Worm (Caenorhabditis elegans) whole organism, L4 larva: ENCODE data around the gene K05F1.10.

Experiments
- F26F4.8 ChIP-seq: fragments of 200-800 bp; sonication (Bioruptor generic); conservative IDR thresholded peaks from 2 replicates; pipeline ENCODE4 v1.3.6; 2022; ENCODE audit warnings: missing genetic modification characterization, missing compliant biosample characterization
- F44E2.7 ChIP-seq: fragments of 200-800 bp; sonication (Bioruptor generic); IDR thresholded peaks from 2 replicates; pipeline ENCODE4 v2.1.2; 2022; ENCODE audit warnings: missing genetic modification characterization, missing compliant biosample characterization
- F49E8.2 ChIP-seq: sonication (generic microtip); optimal IDR thresholded peaks from 2 replicates; lab custom pipeline; 2016; ENCODE audit warnings: missing compliant biosample characterization, mild to moderate bottlenecking, missing genetic modification characterization, borderline replicate concordance
- R02D3.7 ChIP-seq: fragments of 150-350 bp; sonication (generic microtip); optimal IDR thresholded peaks from 3 replicates; lab custom pipeline; 2014; ENCODE audit warnings: missing biosample characterization, missing genetic modification characterization
- T20F7.1 ChIP-seq: fragments of 200-800 bp; sonication (Bioruptor generic); optimal IDR thresholded peaks from 2 replicates; lab custom pipeline; 2018; ENCODE audit warnings: mild to moderate bottlenecking, missing genetic modification characterization, missing compliant biosample characterization
- T26A8.4 ChIP-seq: fragments of 200-800 bp; sonication (Bioruptor generic); IDR thresholded peaks from 2 replicates; pipeline ENCODE4 v1.3.6; 2022; ENCODE audit warnings: missing genetic modification characterization, missing compliant biosample characterization
- Y75B8A.6 ChIP-seq: fragments of 200-800 bp; sonication (Bioruptor generic); IDR thresholded peaks from 2 replicates; pipeline ENCODE4 v1.3.6; 2022; ENCODE audit warnings: missing genetic modification reagents, missing genetic modification characterization, missing compliant biosample characterization
- arid-1 ChIP-seq: fragments of 200-800 bp; sonication (Bioruptor generic); conservative IDR thresholded peaks from 2 replicates; pipeline ENCODE4 v1.3.6; 2022; ENCODE audit warnings: missing genetic modification reagents, missing genetic modification characterization, missing compliant biosample characterization
- ceh-20 ChIP-seq: fragments of 200-800 bp; sonication (Bioruptor generic); IDR thresholded peaks from 2 replicates; pipeline ENCODE4 v1.3.6; 2022; ENCODE audit warnings: missing genetic modification reagents, missing genetic modification characterization, missing compliant biosample characterization
- ceh-32 ChIP-seq: sonication (generic microtip); optimal IDR thresholded peaks from 2 replicates; lab custom pipeline; 2016; ENCODE audit warnings: mild to moderate bottlenecking, missing genetic modification characterization, missing compliant biosample characterization; ENCODE audit not compliant: poor library complexity
- ceh-44 ChIP-seq: fragments of 200-800 bp; sonication (Bioruptor generic); IDR thresholded peaks from 2 replicates; pipeline ENCODE4 v1.3.6; 2022; ENCODE audit warnings: missing genetic modification reagents, missing genetic modification characterization, missing compliant biosample characterization
- ceh-82 ChIP-seq: sonication (generic microtip); optimal IDR thresholded peaks from 2 replicates; lab custom pipeline; 2017; ENCODE audit warnings: missing biosample characterization, missing genetic modification characterization
- ces-1 ChIP-seq: fragments of 150-350 bp; sonication (generic microtip); optimal IDR thresholded peaks from 4 replicates; lab custom pipeline; 2014; ENCODE audit warnings: missing biosample characterization, missing genetic modification reagents, missing genetic modification characterization
- daf-12 ChIP-seq: fragments of 150-350 bp; optimal IDR thresholded peaks from 2 replicates; lab custom pipeline; 2014; ENCODE audit warnings: missing biosample characterization, missing genetic modification reagents, missing genetic modification characterization
- daf-16 ChIP-seq, 3 experiments: sonication (generic microtip); optimal IDR thresholded peaks; 2 replicates each; lab custom pipeline; 2016 to 2017; ENCODE audit warnings: missing genetic modification characterization in 3 of 3, missing genetic modification reagents in 3 of 3, mild to moderate bottlenecking in 2 of 3, missing compliant biosample characterization in 2 of 3, missing biosample characterization in 1 of 3, moderate library complexity in 1 of 3
- daf-19 ChIP-seq: fragments of 200-800 bp; sonication (Bioruptor generic); conservative IDR thresholded peaks from 2 replicates; pipeline ENCODE4 v1.3.6; 2022; ENCODE audit warnings: missing genetic modification characterization, missing compliant biosample characterization
- dmd-6 ChIP-seq: fragments of 200-800 bp; sonication (Bioruptor generic); IDR thresholded peaks from 2 replicates; pipeline ENCODE4 v1.3.6; 2022; ENCODE audit warnings: missing genetic modification reagents, missing genetic modification characterization, missing compliant biosample characterization
- dmd-8 ChIP-seq: fragments of 200-800 bp; sonication (Bioruptor generic); IDR thresholded peaks from 2 replicates; pipeline ENCODE4 v1.3.6; 2022; ENCODE audit warnings: missing genetic modification characterization, missing compliant biosample characterization
- fkh-10 ChIP-seq: fragments of 150-350 bp; optimal IDR thresholded peaks from 2 replicates; lab custom pipeline; 2014; ENCODE audit warnings: missing biosample characterization, missing genetic modification reagents, missing genetic modification characterization
- jun-1 ChIP-seq: fragments of 150-350 bp; optimal IDR thresholded peaks from 2 replicates; lab custom pipeline; 2014; ENCODE audit warnings: missing biosample characterization, missing genetic modification reagents, missing genetic modification characterization
- lim-7 ChIP-seq: fragments of 200-800 bp; sonication (Bioruptor generic); IDR thresholded peaks from 2 replicates; pipeline ENCODE4 v1.3.6; 2022; ENCODE audit warnings: missing genetic modification characterization, missing compliant biosample characterization
- lin-1 ChIP-seq: fragments of 200-800 bp; sonication (Bioruptor generic); IDR thresholded peaks from 2 replicates; pipeline ENCODE4 v1.3.6; 2022; ENCODE audit warnings: missing genetic modification reagents, missing genetic modification characterization, missing compliant biosample characterization
- lin-13 ChIP-seq: fragments of 150-350 bp; optimal IDR thresholded peaks from 2 replicates; lab custom pipeline; 2014; ENCODE audit warnings: missing biosample characterization, missing genetic modification reagents, missing genetic modification characterization
- lin-15B ChIP-seq: fragments of 150-350 bp; sonication (generic microtip); optimal IDR thresholded peaks from 3 replicates; lab custom pipeline; 2014; ENCODE audit warnings: missing biosample characterization, missing genetic modification characterization
- lin-29 ChIP-seq: fragments of 200-800 bp; sonication (Bioruptor generic); IDR thresholded peaks from 2 replicates; pipeline ENCODE4 v1.3.6; 2022; ENCODE audit warnings: missing genetic modification reagents, missing genetic modification characterization, missing compliant biosample characterization
- lir-3 ChIP-seq: sonication (generic microtip); optimal IDR thresholded peaks from 2 replicates; lab custom pipeline; 2016; ENCODE audit warnings: mild to moderate bottlenecking, missing genetic modification characterization, missing compliant biosample characterization
- lsy-2 ChIP-seq, 2 experiments: fragments of 150-350 bp in 1 of 2; sonication (generic microtip) in 1 of 2; optimal IDR thresholded peaks; 2 replicates each; lab custom pipeline; 2014 to 2017; ENCODE audit warnings: missing biosample characterization in 2 of 2, missing genetic modification characterization in 2 of 2
- madf-9 ChIP-seq: fragments of 200-800 bp; sonication (Bioruptor generic); conservative IDR thresholded peaks from 2 replicates; pipeline ENCODE4 v1.3.6; 2022; ENCODE audit warnings: missing genetic modification reagents, missing genetic modification characterization, missing compliant biosample characterization
- mes-2 ChIP-seq: sonication (generic microtip); optimal IDR thresholded peaks from 2 replicates; lab custom pipeline; 2016; ENCODE audit warnings: missing genotype, mild to moderate bottlenecking, missing genetic modification characterization, missing compliant biosample characterization; ENCODE audit not compliant: poor library complexity, severe bottlenecking
- mxl-2 ChIP-seq: fragments of 200-800 bp; sonication (Bioruptor generic); conservative IDR thresholded peaks from 2 replicates; pipeline ENCODE4 v1.3.6; 2022; ENCODE audit warnings: missing genetic modification reagents, missing genetic modification characterization, missing compliant biosample characterization
- mxl-3 ChIP-seq: fragments of 200-800 bp; sonication (Bioruptor generic); optimal IDR thresholded peaks from 2 replicates; lab custom pipeline; 2018; ENCODE audit warnings: mild to moderate bottlenecking, missing genetic modification characterization, missing compliant biosample characterization
- nhr-237 ChIP-seq: sonication (generic microtip); optimal IDR thresholded peaks from 2 replicates; lab custom pipeline; 2017; ENCODE audit warnings: missing biosample characterization, missing genetic modification characterization
- nhr-25 ChIP-seq: sonication (generic microtip); optimal IDR thresholded peaks from 2 replicates; lab custom pipeline; 2017; ENCODE audit warnings: missing genetic modification characterization, mild to moderate bottlenecking, missing compliant biosample characterization, antibody characterized with exemption, moderate library complexity, borderline replicate concordance; ENCODE audit not compliant: insufficient read depth
- nhr-48 ChIP-seq: sonication (generic microtip); optimal IDR thresholded peaks from 2 replicates; lab custom pipeline; 2016; ENCODE audit warnings: mild to moderate bottlenecking, missing genetic modification characterization, missing compliant biosample characterization
- nhr-6 ChIP-seq: fragments of 150-350 bp; optimal IDR thresholded peaks from 2 replicates; lab custom pipeline; 2014; ENCODE audit warnings: missing biosample characterization, missing genetic modification characterization
- nhr-77 ChIP-seq: fragments of 150-350 bp; optimal IDR thresholded peaks from 2 replicates; lab custom pipeline; 2014; ENCODE audit warnings: missing biosample characterization, missing genetic modification characterization
- pha-4 ChIP-seq, 2 experiments: fragments of 150-350 bp in 1 of 2; fragments of 200-800 bp in 1 of 2; sonication (Bioruptor generic) in 1 of 2; IDR thresholded peaks in 1 of 2; optimal IDR thresholded peaks in 1 of 2; 2 replicates each; pipeline versions ENCODE4 v1.3.6 to Lab custom; 2014 to 2022; ENCODE audit warnings: missing genetic modification characterization in 2 of 2, missing genetic modification reagents in 2 of 2, missing biosample characterization in 1 of 2, missing compliant biosample characterization in 1 of 2
- pqm-1 ChIP-seq: sonication (generic microtip); optimal IDR thresholded peaks from 2 replicates; lab custom pipeline; 2017; ENCODE audit warnings: missing biosample characterization, missing genetic modification characterization
- skn-1 ChIP-seq: fragments of 150-350 bp; optimal IDR thresholded peaks from 2 replicates; lab custom pipeline; 2014; ENCODE audit warnings: missing biosample characterization, missing genetic modification characterization
- snpc-4 ChIP-seq: fragments of 150-350 bp; optimal IDR thresholded peaks from 2 replicates; lab custom pipeline; 2014; ENCODE audit warnings: missing biosample characterization, missing genetic modification characterization
- spr-1 ChIP-seq: sonication (generic microtip); optimal IDR thresholded peaks from 2 replicates; lab custom pipeline; 2016; ENCODE audit warnings: mild to moderate bottlenecking, missing genetic modification characterization, missing compliant biosample characterization
- spr-3 ChIP-seq: fragments of 200-800 bp; sonication (Bioruptor generic); optimal IDR thresholded peaks from 2 replicates; lab custom pipeline; 2018; ENCODE audit warnings: mild to moderate bottlenecking, missing genetic modification characterization, missing compliant biosample characterization
- unc-39 ChIP-seq: sonication (generic microtip); optimal IDR thresholded peaks from 2 replicates; lab custom pipeline; 2017; ENCODE audit warnings: missing biosample characterization, missing genetic modification characterization
- unc-62 ChIP-seq, 3 experiments: fragments of 150-350 bp in 1 of 3; sonication (generic microtip); optimal IDR thresholded peaks in 2 of 3; peaks in 1 of 3; 1 replicate in 1 of 3; 2 replicates in 2 of 3; lab custom pipeline; 2014 to 2017; ENCODE audit warnings: missing biosample characterization in 3 of 3, missing genetic modification characterization in 3 of 3, missing genetic modification reagents in 3 of 3, missing genotype in 1 of 3
- vab-7 ChIP-seq: fragments of 200-800 bp; sonication (Bioruptor generic); IDR thresholded peaks from 2 replicates; pipeline ENCODE4 v1.3.6; 2022; ENCODE audit warnings: missing genetic modification reagents, missing genetic modification characterization, missing compliant biosample characterization
- zag-1 ChIP-seq: fragments of 150-350 bp; optimal IDR thresholded peaks from 2 replicates; lab custom pipeline; 2014; ENCODE audit warnings: missing biosample characterization, missing genetic modification characterization
- zfp-2 ChIP-seq: sonication (generic microtip); optimal IDR thresholded peaks from 2 replicates; lab custom pipeline; 2016; ENCODE audit warnings: mild to moderate bottlenecking, missing genetic modification characterization, missing compliant biosample characterization
- ztf-11 ChIP-seq: fragments of 150-350 bp; optimal IDR thresholded peaks from 2 replicates; lab custom pipeline; 2014; ENCODE audit warnings: missing biosample characterization, missing genetic modification characterization
- ztf-7 ChIP-seq: fragments of 150-350 bp; optimal IDR thresholded peaks from 2 replicates; lab custom pipeline; 2014; ENCODE audit warnings: missing biosample characterization, missing genetic modification characterization

The K05F1.10 gene

ce11 chrII:5844694-5845129 is 39.4 kb upstream of the K05F1.10 start (continued):
- TF ChIP-seq ces-1 (GFP tag; lab: Kevin White, UChicago) (peak; percentile 94), dmd-8 (GFP tag; lab: Robert Waterston, UW) (peak; percentile 83), arid-1 (GFP tag; lab: Robert Waterston, UW) (peak; percentile 96), T26A8.4 (GFP tag; lab: Robert Waterston, UW) (peak; percentile 100), lin-1 (GFP tag; lab: Robert Waterston, UW) (peak; percentile 95), ceh-44 (GFP tag; lab: Robert Waterston, UW) (peak; percentile 89; the same call in 1 of the 2 replicates), dmd-6 (GFP tag; lab: Robert Waterston, UW) (peak; percentile 99), mxl-3 (GFP tag; lab: Kevin White, UChicago) (peak; percentile 89), skn-1 (peak; percentile 55), ceh-20 (GFP tag; lab: Robert Waterston, UW) (peak; percentile 99), lin-15B (peak; percentile 63), T20F7.1 (GFP tag; lab: Kevin White, UChicago) (peak; percentile 93), ceh-82 (peak; percentile 36), R02D3.7 (tag; lab: Kevin White, UChicago) (peak; percentile 58), F49E8.2 (peak; percentile 97), ztf-7 (tag; lab: Kevin White, UChicago) (peak; percentile 91), zfp-2 (tag; lab: Kevin White, UChicago) (peak; percentile 87), unc-39 (peak; percentile 75), lin-13 (GFP tag; lab: Kevin White, UChicago) (peak; percentile 98), mxl-2 (GFP tag; lab: Robert Waterston, UW) (peak; percentile 86), nhr-25 (tag; lab: Kevin White, UChicago) (peak; percentile 96), nhr-48 (tag; lab: Kevin White, UChicago) (peak; percentile 97), lim-7 (peak; percentile 76), nhr-77 (peak; percentile 98), zag-1 (tag; lab: Kevin White, UChicago) (peak; percentile 97), daf-19 (peak; percentile 99), snpc-4 (tag; lab: Kevin White, UChicago) (peak; percentile 98), unc-62 (GFP tag; optimal IDR thresholded peaks at IDR 0.05 in 1 of 2; lab: Kevin White, UChicago) (peak; percentile 85 to 100), unc-62 (tag; optimal IDR thresholded peaks at IDR 0.05; lab: Kevin White, UChicago) (peak; percentile 50), nhr-6 (peak; percentile 96), nhr-237 (tag; lab: Kevin White, UChicago) (peak; percentile 70), daf-12 (tag; lab: Kevin White, UChicago) (peak; percentile 43), lin-29 (GFP tag; lab: Robert Waterston, UW) (peak; percentile 92), ceh-32 (tag; lab: Kevin White, UChicago) (peak; percentile 91), pha-4 (GFP tag; IDR thresholded peaks at IDR 0.05; lab: Robert Waterston, UW) (peak; percentile 99), pha-4 (tag; optimal IDR thresholded peaks at IDR 0.05; lab: Kevin White, UChicago) (peak; percentile 27), ztf-11 (peak; percentile 47), daf-16 (GFP tag; optimal IDR thresholded peaks at IDR 0.05; lab: Kevin White, UChicago) (peak; percentile 89 to 97), daf-16 (tag; optimal IDR thresholded peaks at IDR 0.05; lab: Kevin White, UChicago) (peak; percentile 89), jun-1 (tag; lab: Kevin White, UChicago) (peak; percentile 98), spr-1 (tag; lab: Kevin White, UChicago) (peak; percentile 97), F44E2.7 (peak; percentile 78), madf-9 (peak; percentile 98), F26F4.8 (GFP tag; lab: Robert Waterston, UW) (0 out of 2 replicates have a peak, but pooled peaks have one; percentile 34), mes-2 (tag; lab: Kevin White, UChicago) (peak; percentile 96), Y75B8A.6 (peak; percentile 78), vab-7 (GFP tag; lab: Robert Waterston, UW) (peak; percentile 87), fkh-10 (peak; percentile 100), lsy-2 (tag; optimal IDR thresholded peaks at IDR 0.05; lab: Kevin White, UChicago) (peak; percentile 94 to 97), lir-3 (peak; percentile 87), spr-3 (GFP tag; lab: Kevin White, UChicago) (peak; percentile 97), pqm-1 (tag; lab: Kevin White, UChicago) (peak; percentile 53)
